Worm (Caenorhabditis elegans) whole organism, young adult: Measurements from ENCODE around the gene F22B3.5.

ENCODE experiments used
- B0019.2 ChIP-seq: fragments of 200-800 bp; sonication (Bioruptor generic); conservative IDR thresholded peaks from 2 replicates; pipeline ENCODE4 v1.3.6; 2022; ENCODE audit warnings: missing genetic modification reagents, missing genetic modification characterization, missing compliant biosample characterization
- B0336.3 ChIP-seq: fragments of 200-800 bp; sonication (Bioruptor generic); IDR thresholded peaks from 2 replicates; pipeline ENCODE4 v1.3.6; 2022; ENCODE audit warnings: missing genetic modification characterization, missing compliant biosample characterization
- F10E7.11 ChIP-seq: sonication (generic microtip); optimal IDR thresholded peaks from 2 replicates; lab custom pipeline; 2017; ENCODE audit warnings: mild to moderate bottlenecking, missing genetic modification characterization, moderate library complexity, missing compliant biosample characterization
- F33H1.4 ChIP-seq: fragments of 200-800 bp; sonication (Bioruptor generic); IDR thresholded peaks from 2 replicates; pipeline ENCODE4 v1.3.6; 2022; ENCODE audit warnings: missing genetic modification reagents, missing genetic modification characterization, missing compliant biosample characterization
- F39B2.1 ChIP-seq: fragments of 200-800 bp; sonication (Bioruptor generic); IDR thresholded peaks from 2 replicates; pipeline ENCODE4 v1.3.6; 2022; ENCODE audit warnings: missing genetic modification reagents, missing genetic modification characterization, missing compliant biosample characterization
- F52B5.7 ChIP-seq: sonication (generic microtip); optimal IDR thresholded peaks from 2 replicates; lab custom pipeline; 2016; ENCODE audit warnings: mild to moderate bottlenecking, missing genetic modification characterization, missing compliant biosample characterization
- F55B11.4 ChIP-seq: sonication (generic microtip); optimal IDR thresholded peaks from 2 replicates; lab custom pipeline; 2016; ENCODE audit warnings: missing compliant biosample characterization, missing genetic modification characterization, borderline replicate concordance; ENCODE audit not compliant: insufficient read depth
- F57A8.1 ChIP-seq: fragments of 200-800 bp; sonication (Bioruptor generic); optimal IDR thresholded peaks from 2 replicates; lab custom pipeline; 2018; ENCODE audit warnings: mild to moderate bottlenecking, missing genetic modification characterization, moderate library complexity, missing compliant biosample characterization
- T07F8.4 ChIP-seq: sonication (generic microtip); optimal IDR thresholded peaks from 2 replicates; lab custom pipeline; 2016; ENCODE audit warnings: mild to moderate bottlenecking, missing genetic modification characterization, moderate library complexity, missing compliant biosample characterization
- T26A5.8 ChIP-seq: sonication (generic microtip); optimal IDR thresholded peaks from 2 replicates; lab custom pipeline; 2016; ENCODE audit warnings: missing genetic modification characterization, missing compliant biosample characterization
- Y53F4B.3 ChIP-seq: fragments of 200-800 bp; sonication (Bioruptor generic); IDR thresholded peaks from 2 replicates; pipeline ENCODE4 v1.3.6; 2022; ENCODE audit warnings: missing genetic modification reagents, missing genetic modification characterization, missing compliant biosample characterization
- Y56A3A.18 ChIP-seq: fragments of 200-800 bp; sonication (Bioruptor generic); IDR thresholded peaks from 2 replicates; pipeline ENCODE4 v1.3.6; 2022; ENCODE audit warnings: missing genetic modification reagents, missing genetic modification characterization, missing compliant biosample characterization
- aptf-2 ChIP-seq: fragments of 200-800 bp; sonication (Bioruptor generic); conservative IDR thresholded peaks from 2 replicates; pipeline ENCODE4 v1.3.6; 2022; ENCODE audit warnings: missing genetic modification reagents, missing genetic modification characterization, missing compliant biosample characterization
- atf-7 ChIP-seq: sonication (generic microtip); optimal IDR thresholded peaks from 2 replicates; lab custom pipeline; 2017; ENCODE audit warnings: mild to moderate bottlenecking, missing genetic modification characterization, missing compliant biosample characterization
- attf-3 ChIP-seq: fragments of 200-800 bp; sonication (Bioruptor generic); conservative IDR thresholded peaks from 2 replicates; pipeline ENCODE4 v1.3.6; 2022; ENCODE audit warnings: missing genetic modification reagents, missing genetic modification characterization, missing compliant biosample characterization
- cebp-2 ChIP-seq: fragments of 200-800 bp; sonication (Bioruptor generic); IDR thresholded peaks from 2 replicates; pipeline ENCODE4 v1.3.6; 2022; ENCODE audit warnings: missing genetic modification characterization, missing compliant biosample characterization
- ceh-100 ChIP-seq: fragments of 200-800 bp; sonication (Bioruptor generic); IDR thresholded peaks from 2 replicates; pipeline ENCODE4 v1.3.6; 2022; ENCODE audit warnings: missing genetic modification reagents, missing genetic modification characterization, missing compliant biosample characterization
- egl-44 ChIP-seq: fragments of 200-800 bp; sonication (Bioruptor generic); IDR thresholded peaks from 2 replicates; pipeline ENCODE4 v1.3.6; 2022; ENCODE audit warnings: missing genetic modification reagents, missing genetic modification characterization, missing compliant biosample characterization
- him-1 ChIP-seq: sonication (generic microtip); optimal IDR thresholded peaks from 2 replicates; lab custom pipeline; 2016; ENCODE audit warnings: missing genotype, missing genetic modification reagents, missing genetic modification characterization, missing compliant biosample characterization
- hrde-1 ChIP-seq: sonication (generic microtip); optimal IDR thresholded peaks from 2 replicates; lab custom pipeline; 2016; ENCODE audit warnings: missing genetic modification characterization, mild to moderate bottlenecking, missing compliant biosample characterization, moderate library complexity, missing genotype, missing genetic modification reagents, borderline replicate concordance
- madf-10 ChIP-seq: sonication (generic microtip); optimal IDR thresholded peaks from 2 replicates; lab custom pipeline; 2016; ENCODE audit warnings: mild to moderate bottlenecking, missing genetic modification characterization, missing compliant biosample characterization
- mcd-1 ChIP-seq: fragments of 200-800 bp; sonication (Bioruptor generic); IDR thresholded peaks from 2 replicates; pipeline ENCODE4 v1.3.6; 2022; ENCODE audit warnings: missing genetic modification reagents, missing genetic modification characterization, missing compliant biosample characterization
- nfya-1 ChIP-seq: sonication (generic microtip); optimal IDR thresholded peaks from 2 replicates; lab custom pipeline; 2017; ENCODE audit warnings: antibody characterized with exemption, missing compliant biosample characterization, missing genetic modification characterization, borderline replicate concordance; ENCODE audit not compliant: insufficient read depth
- nhr-179 ChIP-seq: sonication (generic microtip); optimal IDR thresholded peaks from 2 replicates; lab custom pipeline; 2016; ENCODE audit warnings: mild to moderate bottlenecking, missing genetic modification characterization, missing compliant biosample characterization
- nhr-80 ChIP-seq: sonication (generic microtip); optimal IDR thresholded peaks from 2 replicates; lab custom pipeline; 2016; ENCODE audit warnings: missing genetic modification characterization, missing compliant biosample characterization
- pbrm-1 ChIP-seq: fragments of 200-800 bp; sonication (Bioruptor generic); IDR thresholded peaks from 2 replicates; pipeline ENCODE4 v1.3.6; 2022; ENCODE audit warnings: missing genetic modification reagents, missing genetic modification characterization, missing compliant biosample characterization
- repo-1 ChIP-seq: sonication (generic microtip); optimal IDR thresholded peaks from 2 replicates; lab custom pipeline; 2017; ENCODE audit warnings: mild to moderate bottlenecking, missing genetic modification characterization, missing compliant biosample characterization
- rpc-1 ChIP-seq, 2 experiments: fragments of 150-350 bp in 1 of 2; sonication (generic microtip) in 1 of 2; optimal IDR thresholded peaks; 2 replicates each; lab custom pipeline; 2014 to 2018; ENCODE audit warnings: missing biosample characterization in 1 of 2, missing genetic modification characterization in 1 of 2, missing genetic modification reagents in 1 of 2, missing genotype in 1 of 2
- sea-2 ChIP-seq: fragments of 200-800 bp; sonication (Bioruptor generic); IDR thresholded peaks from 2 replicates; pipeline ENCODE4 v1.3.6; 2022; ENCODE audit warnings: missing genetic modification characterization, missing compliant biosample characterization
- snpc-1.3 ChIP-seq: sonication (generic microtip); optimal IDR thresholded peaks from 2 replicates; lab custom pipeline; 2017; ENCODE audit warnings: missing genetic modification characterization, mild to moderate bottlenecking, missing compliant biosample characterization, antibody characterized with exemption, moderate library complexity, missing genotype, missing genetic modification reagents; ENCODE audit not compliant: insufficient read depth
- snpc-3.4 ChIP-seq: sonication (generic microtip); optimal IDR thresholded peaks from 2 replicates; lab custom pipeline; 2017; ENCODE audit warnings: missing genetic modification characterization, mild to moderate bottlenecking, missing compliant biosample characterization, antibody characterized with exemption, moderate library complexity, missing genotype, missing genetic modification reagents
- somi-1 ChIP-seq: fragments of 200-800 bp; sonication (Bioruptor generic); optimal IDR thresholded peaks from 2 replicates; lab custom pipeline; 2018; ENCODE audit warnings: mild to moderate bottlenecking, missing genetic modification characterization, missing compliant biosample characterization
- tbp1 ChIP-seq: fragments of 200-800 bp; sonication (Bioruptor generic); optimal IDR thresholded peaks from 2 replicates; lab custom pipeline; 2018; ENCODE audit warnings: mild to moderate bottlenecking, missing genetic modification characterization, missing compliant biosample characterization
- tbx-9 ChIP-seq: sonication (generic microtip); optimal IDR thresholded peaks from 2 replicates; lab custom pipeline; 2016; ENCODE audit warnings: borderline replicate concordance, missing genetic modification characterization, inconsistent platforms, missing compliant biosample characterization
- tlf-1 ChIP-seq: fragments of 200-800 bp; sonication (Bioruptor generic); optimal IDR thresholded peaks from 2 replicates; lab custom pipeline; 2018; ENCODE audit warnings: mild to moderate bottlenecking, missing genetic modification characterization, missing compliant biosample characterization
- xnd-1 ChIP-seq: sonication (generic microtip); optimal IDR thresholded peaks from 2 replicates; lab custom pipeline; 2016; ENCODE audit warnings: missing genotype, missing genetic modification reagents, missing genetic modification characterization, missing compliant biosample characterization
- zfh-2 ChIP-seq: fragments of 200-800 bp; sonication (Bioruptor generic); conservative IDR thresholded peaks from 2 replicates; pipeline ENCODE4 v1.3.6; 2022; ENCODE audit warnings: missing genetic modification reagents, missing genetic modification characterization, missing compliant biosample characterization
- ztf-25 ChIP-seq: fragments of 200-800 bp; sonication (Bioruptor generic); IDR thresholded peaks from 2 replicates; pipeline ENCODE4 v1.3.6; 2022; ENCODE audit warnings: missing genetic modification reagents, missing genetic modification characterization, missing compliant biosample characterization
- ztf-26 ChIP-seq: sonication (generic microtip); optimal IDR thresholded peaks from 2 replicates; lab custom pipeline; 2017; ENCODE audit warnings: missing genetic modification characterization, missing compliant biosample characterization

F22B3.5 gene

ce11 chrIV:11398267-11398825, 18.3 kb downstream of the F22B3.5 start, which contains the start of gene dsl-6:
TSS of gene dsl-6 (minus strand) at chrIV:11398317.
- TF ChIP-seq ceh-100 (GFP tag; lab: Robert Waterston, UW) (peak; percentile 53), mcd-1 (GFP tag; lab: Robert Waterston, UW) (0 out of 2 replicates have a peak, but pooled peaks have one; percentile 30)

- TF ChIP-seq T07F8.4 (no peak), xnd-1 (tag; lab: Kevin White, UChicago) (no peak), tlf-1 (GFP tag; lab: Kevin White, UChicago) (no peak), tbx-9 (no peak), snpc-1.3 (tag; lab: Kevin White, UChicago) (no peak), aptf-2 (GFP tag; lab: Robert Waterston, UW) (no peak)
- TF ChIP-seq, all 124 proteins: peak for 0
Observed at ce11 chrIV:11394243-11394642, 22.4 kb downstream of the F22B3.5 start, which contains the start of gene tag-89. TSS of gene tag-89 (plus strand) at chrIV:11394543.

ce11 chrIV:11388684-11389083, 27.9 kb downstream of the F22B3.5 start:
- TF ChIP-seq xnd-1 (tag; lab: Kevin White, UChicago) = no peak
- TF ChIP-seq egl-44 (GFP tag; lab: Robert Waterston, UW) = no peak
- TF ChIP-seq nhr-179 (tag; lab: Kevin White, UChicago) = no peak
- no peak for TF ChIP-seq zfh-2 (GFP tag; lab: Robert Waterston, UW)
- no peak for TF ChIP-seq attf-3 (GFP tag; lab: Robert Waterston, UW)
- TF ChIP-seq tbp1 (GFP tag; lab: Kevin White, UChicago) = no peak
- no peak for TF ChIP-seq pbrm-1 (GFP tag; lab: Robert Waterston, UW)
- TF ChIP-seq repo-1 (tag; lab: Kevin White, UChicago) = no peak
- TF ChIP-seq B0336.3 (GFP tag; lab: Robert Waterston, UW) = no peak
- no peak for TF ChIP-seq ztf-25
- no peak for TF ChIP-seq snpc-3.4 (tag; lab: Kevin White, UChicago)
- no peak for TF ChIP-seq F55B11.4
- TF ChIP-seq B0019.2 (GFP tag; lab: Robert Waterston, UW) = no peak
- no peak for TF ChIP-seq F10E7.11 (tag; lab: Kevin White, UChicago)
- TF ChIP-seq Y53F4B.3 (GFP tag; lab: Robert Waterston, UW) = no peak

ce11 chrIV:11379254-11379653, 37.4 kb downstream of the F22B3.5 start, which contains the start of gene fbxb-76:
TSS of gene fbxb-76 (minus strand) at chrIV:11379354.
- TF ChIP-seq madf-10 (tag; lab: Kevin White, UChicago) (no peak), snpc-3.4 (tag; lab: Kevin White, UChicago) (no peak), Y56A3A.18 (no peak), nhr-80 (tag; lab: Kevin White, UChicago) (no peak), ztf-26 (no peak), B0336.3 (GFP tag; lab: Robert Waterston, UW) (no peak), cebp-2 (GFP tag; lab: Robert Waterston, UW) (no peak), sea-2 (GFP tag; lab: Robert Waterston, UW) (no peak), hrde-1 (tag; lab: Kevin White, UChicago) (no peak), him-1 (tag; lab: Kevin White, UChicago) (no peak)

ce11 chrIV:11377439-11377838, 39.2 kb downstream of the F22B3.5 start:
- TF ChIP-seq F33H1.4 (GFP tag; lab: Robert Waterston, UW) (no peak; the same call in 1 of the 2 replicates), ceh-100 (GFP tag; lab: Robert Waterston, UW) (0 out of 2 replicates have a peak, but pooled peaks have one; percentile 9), B0336.3 (GFP tag; lab: Robert Waterston, UW) (peak; percentile 84), egl-44 (GFP tag; lab: Robert Waterston, UW) (0 out of 2 replicates have a peak, but pooled peaks have one; percentile 55), rpc-1 (optimal IDR thresholded peaks at IDR 0.05; lab: Kevin White, UChicago) (no peak), rpc-1 (tag; optimal IDR thresholded peaks at IDR 0.05; lab: Kevin White, UChicago) (peak; percentile 2), T26A5.8 (tag; lab: Kevin White, UChicago) (peak; percentile 72), F57A8.1 (no peak), Y56A3A.18 (peak; percentile 73; the same call in 1 of the 2 replicates), F52B5.7 (peak; percentile 22), nfya-1 (tag; lab: Kevin White, UChicago) (no peak), repo-1 (tag; lab: Kevin White, UChicago) (peak; percentile 55), ztf-26 (no peak), somi-1 (GFP tag; lab: Kevin White, UChicago) (no peak), F39B2.1 (GFP tag; lab: Robert Waterston, UW) (0 out of 2 replicates have a peak, but pooled peaks have one; percentile 35), T07F8.4 (no peak), atf-7 (peak; percentile 53), cebp-2 (GFP tag; lab: Robert Waterston, UW) (peak; percentile 63; the same call in 1 of the 2 replicates)
